Fruit fly (Drosophila melanogaster) whole organism, embryonic: ENCODE data around the gene Reepl1.
A peak's percentile ranks its signal among the peaks of the same experiment; 100 is the strongest.

Experiments
- B-H1 ChIP-seq: fragments of 200-800 bp; sonication (Bioruptor generic); IDR thresholded peaks from 3 replicates; pipeline ENCODE4 v1.3.6; 2022; ENCODE audit warnings: missing biosample characterization, missing genetic modification characterization
- B-H2 ChIP-seq: fragments of 200-800 bp; sonication (Bioruptor generic); optimal IDR thresholded peaks from 2 replicates; lab custom pipeline; 2018; ENCODE audit warnings: missing biosample characterization, mild to moderate bottlenecking, missing genetic modification characterization
- BtbVII ChIP-seq: fragments of 200-800 bp; sonication (Bioruptor generic); optimal IDR thresholded peaks from 3 replicates; lab custom pipeline; 2017; ENCODE audit warnings: missing biosample characterization, mild to moderate bottlenecking, missing genetic modification characterization
- CG10979 ChIP-seq: fragments of 200-800 bp; sonication (Bioruptor generic); optimal IDR thresholded peaks from 2 replicates; lab custom pipeline; 2018; ENCODE audit warnings: missing biosample characterization, mild to moderate bottlenecking, missing genetic modification characterization, moderate library complexity
- CG11085 ChIP-seq: fragments of 200-800 bp; sonication (Bioruptor generic); IDR thresholded peaks from 2 replicates; pipeline ENCODE4 v1.3.6; 2022; ENCODE audit warnings: missing biosample characterization, missing genetic modification characterization
- CG12219 ChIP-seq: fragments of 200-800 bp; sonication (Bioruptor generic); optimal IDR thresholded peaks from 3 replicates; lab custom pipeline; 2018; ENCODE audit warnings: missing biosample characterization, mild to moderate bottlenecking, missing genetic modification characterization
- CG14710 ChIP-seq: fragments of 200-800 bp; sonication (Bioruptor generic); optimal IDR thresholded peaks from 3 replicates; lab custom pipeline; 2019; ENCODE audit warnings: missing biosample characterization, mild to moderate bottlenecking, missing genetic modification characterization, moderate library complexity
- CG18262 ChIP-seq: fragments of 200-800 bp; optimal IDR thresholded peaks from 3 replicates; lab custom pipeline; 2019; ENCODE audit warnings: missing biosample characterization, mild to moderate bottlenecking, missing genetic modification characterization, moderate library complexity
- CG1832 ChIP-seq: fragments of 200-800 bp; sonication (Bioruptor generic); optimal IDR thresholded peaks from 2 replicates; lab custom pipeline; 2017; ENCODE audit warnings: missing biosample characterization, mild to moderate bottlenecking, missing genetic modification characterization, inconsistent platforms
- CG2129 ChIP-seq: fragments of 200-800 bp; sonication (Bioruptor generic); IDR thresholded peaks from 2 replicates; pipeline ENCODE4 v1.3.6; 2022; ENCODE audit warnings: missing biosample characterization, missing genetic modification characterization; ENCODE audit not compliant: partially characterized antibody
- CG2889 ChIP-seq: fragments of 200-800 bp; sonication (Bioruptor generic); IDR thresholded peaks from 3 replicates; pipeline ENCODE4 v1.3.6; 2022; ENCODE audit warnings: missing biosample characterization, missing genetic modification characterization
- CG43689 ChIP-seq: fragments of 200-800 bp; sonication (Bioruptor generic); IDR thresholded peaks from 2 replicates; pipeline ENCODE4 v1.3.6; 2022; ENCODE audit warnings: missing biosample characterization, missing genetic modification characterization
- CG4707 ChIP-seq: fragments of 200-800 bp; sonication (Bioruptor generic); optimal IDR thresholded peaks from 2 replicates; lab custom pipeline; 2018; ENCODE audit warnings: missing biosample characterization, mild to moderate bottlenecking, missing genetic modification characterization, moderate library complexity
- CG7556 ChIP-seq: fragments of 200-800 bp; sonication (Bioruptor generic); optimal IDR thresholded peaks from 2 replicates; lab custom pipeline; 2017; ENCODE audit warnings: missing biosample characterization, mild to moderate bottlenecking, missing genetic modification characterization
- CG7745 ChIP-seq: fragments of 200-800 bp; sonication (Bioruptor generic); optimal IDR thresholded peaks from 2 replicates; lab custom pipeline; 2018; ENCODE audit warnings: missing biosample characterization, mild to moderate bottlenecking, missing genetic modification characterization, moderate library complexity
- CG8359 ChIP-seq: fragments of 200-800 bp; sonication (Bioruptor generic); optimal IDR thresholded peaks from 2 replicates; lab custom pipeline; 2017; ENCODE audit warnings: missing biosample characterization, mild to moderate bottlenecking, missing genetic modification characterization, borderline replicate concordance
- Dip3 ChIP-seq: fragments of 200-800 bp; sonication (Bioruptor generic); optimal IDR thresholded peaks from 3 replicates; lab custom pipeline; 2016; ENCODE audit warnings: missing biosample characterization, missing genetic modification characterization
- Fer1 ChIP-seq: fragments of 200-800 bp; sonication (Bioruptor generic); optimal IDR thresholded peaks from 2 replicates; lab custom pipeline; 2017; ENCODE audit warnings: missing biosample characterization, mild to moderate bottlenecking, missing genetic modification characterization
- H2.0 ChIP-seq: fragments of 200-800 bp; sonication (Bioruptor generic); IDR thresholded peaks from 2 replicates; pipeline ENCODE4 v1.3.6; 2022; ENCODE audit warnings: missing biosample characterization, missing genetic modification characterization
- HLH3B ChIP-seq: fragments of 200-800 bp; sonication (Bioruptor generic); IDR thresholded peaks from 2 replicates; pipeline ENCODE4 v1.3.6; 2022; ENCODE audit warnings: missing biosample characterization, missing genetic modification characterization
- HmgZ ChIP-seq: fragments of 200-800 bp; sonication (Bioruptor generic); optimal IDR thresholded peaks from 2 replicates; lab custom pipeline; 2018; ENCODE audit warnings: missing biosample characterization, mild to moderate bottlenecking, missing genetic modification characterization
- Hmr ChIP-seq: fragments of 200-800 bp; sonication (Bioruptor generic); optimal IDR thresholded peaks from 3 replicates; lab custom pipeline; 2017; ENCODE audit warnings: mild to moderate bottlenecking, missing biosample characterization, missing genetic modification reagents, missing genetic modification characterization
- Hr3 ChIP-seq: fragments of 200-800 bp; sonication (Bioruptor generic); optimal IDR thresholded peaks from 3 replicates; lab custom pipeline; 2016; ENCODE audit warnings: missing biosample characterization, missing genetic modification characterization
- Lhr ChIP-seq: fragments of 200-800 bp; sonication (Bioruptor generic); optimal IDR thresholded peaks from 3 replicates; lab custom pipeline; 2017; ENCODE audit warnings: mild to moderate bottlenecking, missing biosample characterization, missing genetic modification reagents, missing genetic modification characterization
- Lpt ChIP-seq: fragments of >200 bp; optimal IDR thresholded peaks from 2 replicates; lab custom pipeline; 2018; ENCODE audit warnings: missing biosample characterization, missing genetic modification characterization
- NfI ChIP-seq: fragments of 200-800 bp; sonication (Bioruptor generic); optimal IDR thresholded peaks from 3 replicates; lab custom pipeline; 2018; ENCODE audit warnings: missing biosample characterization, mild to moderate bottlenecking, missing genetic modification characterization, moderate library complexity
- Opbp ChIP-seq: fragments of 200-800 bp; sonication (Bioruptor generic); IDR thresholded peaks from 3 replicates; pipeline ENCODE4 v1.3.6; 2022; ENCODE audit warnings: missing biosample characterization, missing genetic modification characterization; ENCODE audit not compliant: partially characterized antibody
- Sry-δ ChIP-seq: fragments of 200-800 bp; sonication (Bioruptor generic); optimal IDR thresholded peaks from 2 replicates; lab custom pipeline; 2016; ENCODE audit warnings: missing biosample characterization, missing genetic modification characterization
- Ssrp ChIP-seq: fragments of 200-800 bp; sonication (Bioruptor generic); optimal IDR thresholded peaks from 2 replicates; lab custom pipeline; 2018; ENCODE audit warnings: missing biosample characterization, mild to moderate bottlenecking, missing genetic modification characterization, moderate library complexity
- amos ChIP-seq: fragments of 200-800 bp; sonication (Bioruptor generic); IDR thresholded peaks from 2 replicates; pipeline ENCODE4 v1.3.6; 2022; ENCODE audit warnings: missing biosample characterization, missing genetic modification characterization; ENCODE audit not compliant: partially characterized antibody
- ap ChIP-seq: fragments of 200-800 bp; sonication (Bioruptor generic); IDR thresholded peaks from 2 replicates; pipeline ENCODE4 v1.3.6; 2022; ENCODE audit warnings: missing biosample characterization, missing genetic modification characterization
- dmrt99B ChIP-seq: fragments of 200-800 bp; sonication (Bioruptor generic); optimal IDR thresholded peaks from 2 replicates; lab custom pipeline; 2018; ENCODE audit warnings: missing biosample characterization, mild to moderate bottlenecking, missing genetic modification characterization, moderate library complexity
- fd102C ChIP-seq: fragments of 200-800 bp; sonication (Bioruptor generic); optimal IDR thresholded peaks from 2 replicates; lab custom pipeline; 2018; ENCODE audit warnings: missing biosample characterization, mild to moderate bottlenecking, missing genetic modification characterization, moderate library complexity
- ham ChIP-seq: fragments of 200-800 bp; sonication (Bioruptor generic); IDR thresholded peaks from 2 replicates; pipeline ENCODE4 v1.3.6; 2022; ENCODE audit warnings: missing biosample characterization, missing genetic modification characterization
- ind ChIP-seq: fragments of 200-800 bp; sonication (Bioruptor generic); optimal IDR thresholded peaks from 3 replicates; lab custom pipeline; 2016; ENCODE audit warnings: missing biosample characterization, missing genetic modification characterization
- jumu ChIP-seq: fragments of 200-800 bp; sonication (Bioruptor generic); optimal IDR thresholded peaks from 3 replicates; lab custom pipeline; 2016; ENCODE audit warnings: missing biosample characterization, missing genetic modification characterization
- ken ChIP-seq: fragments of 200-800 bp; sonication (Bioruptor generic); IDR thresholded peaks from 3 replicates; pipeline ENCODE4 v1.3.6; 2022; ENCODE audit warnings: missing biosample characterization, missing genetic modification characterization
- klu ChIP-seq: fragments of 200-800 bp; sonication (Bioruptor generic); IDR thresholded peaks from 2 replicates; pipeline ENCODE4 v1.3.6; 2022; ENCODE audit warnings: missing biosample characterization, missing genetic modification characterization
- lbe ChIP-seq: fragments of 200-800 bp; sonication (Bioruptor generic); optimal IDR thresholded peaks from 2 replicates; lab custom pipeline; 2016; ENCODE audit warnings: missing biosample characterization, mild to moderate bottlenecking, missing genetic modification characterization
- onecut ChIP-seq: fragments of 200-800 bp; sonication (Bioruptor generic); IDR thresholded peaks from 2 replicates; pipeline ENCODE4 v1.3.6; 2022; ENCODE audit warnings: missing biosample characterization, missing genetic modification characterization
- pfk ChIP-seq: fragments of 200-800 bp; sonication (Bioruptor generic); optimal IDR thresholded peaks from 2 replicates; lab custom pipeline; 2018; ENCODE audit warnings: missing biosample characterization, mild to moderate bottlenecking, missing genetic modification characterization, moderate library complexity
- psq ChIP-seq: fragments of 200-800 bp; sonication (Bioruptor generic); optimal IDR thresholded peaks from 2 replicates; lab custom pipeline; 2017; ENCODE audit warnings: missing biosample characterization, missing genetic modification characterization
- ro ChIP-seq: fragments of 200-800 bp; sonication (Bioruptor generic); IDR thresholded peaks from 2 replicates; pipeline ENCODE4 v1.3.6; 2022; ENCODE audit warnings: missing biosample characterization, missing genetic modification characterization
- run ChIP-seq: fragments of 200-800 bp; sonication (Bioruptor generic); optimal IDR thresholded peaks from 3 replicates; lab custom pipeline; 2018; ENCODE audit warnings: missing biosample characterization, mild to moderate bottlenecking, missing genetic modification characterization
- sim ChIP-seq: fragments of 200-800 bp; sonication (Bioruptor generic); IDR thresholded peaks from 2 replicates; pipeline ENCODE4 v1.3.6; 2022; ENCODE audit warnings: missing biosample characterization, missing genetic modification characterization
- sna ChIP-seq: fragments of 200-800 bp; sonication (Bioruptor generic); IDR thresholded peaks from 2 replicates; pipeline ENCODE4 v1.3.6; 2022; ENCODE audit warnings: missing biosample characterization, missing genetic modification characterization; ENCODE audit not compliant: partially characterized antibody
- ssp ChIP-seq: fragments of 200-800 bp; sonication (Bioruptor generic); IDR thresholded peaks from 2 replicates; pipeline ENCODE4 v1.3.6; 2022; ENCODE audit warnings: missing biosample characterization, missing genetic modification characterization
- sug ChIP-seq: fragments of 200-800 bp; optimal IDR thresholded peaks from 2 replicates; lab custom pipeline; 2019; ENCODE audit warnings: missing biosample characterization, mild to moderate bottlenecking, missing genetic modification characterization, moderate library complexity
- tna ChIP-seq: fragments of 200-800 bp; sonication (Bioruptor generic); IDR thresholded peaks from 2 replicates; pipeline ENCODE4 v1.3.6; 2022; ENCODE audit warnings: missing biosample characterization, missing genetic modification characterization; ENCODE audit not compliant: partially characterized antibody

Gene Reepl1

DNA sequence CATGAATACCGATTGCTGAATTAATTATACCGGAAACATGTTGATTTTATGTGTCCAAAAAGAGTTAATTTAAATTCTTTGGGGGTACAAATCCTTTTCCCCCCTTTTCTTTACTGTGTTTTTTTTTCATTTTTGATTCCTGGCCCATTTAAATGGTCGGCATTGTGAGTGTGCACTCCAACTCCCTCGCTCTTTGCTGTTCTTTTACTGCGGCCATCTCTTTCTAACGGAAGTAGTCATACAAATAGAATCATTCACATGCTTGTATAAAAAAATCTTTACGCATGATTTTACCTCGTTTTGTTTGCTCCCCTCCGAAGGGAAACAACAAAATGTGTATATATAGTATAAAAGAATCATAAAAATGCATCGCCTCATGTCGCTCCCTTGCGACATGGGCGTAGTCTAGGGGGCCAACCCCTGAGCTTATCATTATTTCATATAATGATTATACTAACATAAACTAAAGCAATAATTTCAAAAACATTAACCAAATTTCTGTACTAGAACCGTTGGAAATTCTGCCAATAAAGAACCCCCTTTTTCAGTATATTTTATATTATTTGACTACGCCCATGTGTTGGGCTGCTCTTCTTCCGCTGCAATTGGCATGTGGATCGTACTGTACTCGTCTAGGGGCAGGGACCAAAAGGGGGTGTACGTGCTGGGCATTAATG is 44.3 kb upstream of the Reepl1 start (continued):
- TF ChIP-seq ind = peak; percentile 56
- TF ChIP-seq CG7556 (GFP tag; lab: Kevin White, UChicago) = peak; percentile 70
- TF ChIP-seq CG1832 = no peak
- peak; percentile 39 for TF ChIP-seq BtbVII (GFP tag; lab: Kevin White, UChicago)
- TF ChIP-seq ap (GFP tag; lab: Robert Waterston, UW) = peak; percentile 52; the same call in 1 of the 2 replicates
- no peak for TF ChIP-seq klu (GFP tag; lab: Robert Waterston, UW)
- peak; percentile 63 for TF ChIP-seq run (tag; lab: Kevin White, UChicago)
- peak; percentile 93 for TF ChIP-seq CG10979 (tag; lab: Kevin White, UChicago)
- TF ChIP-seq lbe (GFP tag; lab: Kevin White, UChicago) = no peak
- no peak for TF ChIP-seq Dip3 (GFP tag; lab: Kevin White, UChicago)
- no peak for TF ChIP-seq amos (GFP tag; lab: Robert Waterston, UW)
- TF ChIP-seq Hr3 (GFP tag; lab: Kevin White, UChicago) = peak; percentile 71
- no peak for TF ChIP-seq CG2129 (GFP tag; lab: Robert Waterston, UW)
- peak; percentile 65 for TF ChIP-seq H2.0 (GFP tag; lab: Robert Waterston, UW)
- peak; percentile 85 for TF ChIP-seq CG8359 (GFP tag; lab: Kevin White, UChicago)
- TF ChIP-seq ken = peak; percentile 76; the same call in 2 of the 3 replicates
- peak; percentile 86 for TF ChIP-seq dmrt99B
- TF ChIP-seq ro = peak; percentile 41; the same call in 1 of the 2 replicates
- TF ChIP-seq ssp (GFP tag; lab: Robert Waterston, UW) = peak; percentile 38; the same call in 1 of the 2 replicates
- no peak for TF ChIP-seq psq (GFP tag; lab: Kevin White, UChicago)
- TF ChIP-seq HmgZ (tag; lab: Kevin White, UChicago) = no peak
- TF ChIP-seq CG11085 (GFP tag; lab: Robert Waterston, UW) = peak; percentile 56
- TF ChIP-seq CG18262 = peak; percentile 93
- no peak for TF ChIP-seq sna
- peak; percentile 28 for TF ChIP-seq Hmr (GFP tag; lab: Kevin White, UChicago)
- TF ChIP-seq fd102C = no peak
- peak; percentile 77 for TF ChIP-seq HLH3B (GFP tag; lab: Robert Waterston, UW)
- TF ChIP-seq Sry-δ = no peak
- peak; percentile 32 for TF ChIP-seq Fer1 (GFP tag; lab: Kevin White, UChicago)
- peak; percentile 74 for TF ChIP-seq CG12219 (GFP tag; lab: Kevin White, UChicago)
- peak; percentile 32 for TF ChIP-seq sug (tag; lab: Kevin White, UChicago)
- peak; percentile 85 for TF ChIP-seq Ssrp
- TF ChIP-seq CG14710 = peak; percentile 90
- TF ChIP-seq Lpt = no peak
- TF ChIP-seq CG7745 = peak; percentile 51
- TF ChIP-seq CG2889 (GFP tag; lab: Robert Waterston, UW) = no peak
- peak; percentile 75 for TF ChIP-seq sim (GFP tag; lab: Robert Waterston, UW)
- peak; percentile 78 for TF ChIP-seq onecut (GFP tag; lab: Robert Waterston, UW)
- TF ChIP-seq CG4707 = peak; percentile 78
- no peak for TF ChIP-seq pfk (GFP tag; lab: Kevin White, UChicago)
- TF ChIP-seq B-H2 (GFP tag; lab: Kevin White, UChicago) = no peak
- TF ChIP-seq CG43689 (GFP tag; lab: Robert Waterston, UW) = no peak
- TF ChIP-seq Lhr = peak; percentile 62
- no peak for TF ChIP-seq Opbp (GFP tag; lab: Robert Waterston, UW)
- peak; percentile 28; the same call in 1 of the 3 replicates for TF ChIP-seq B-H1 (GFP tag; lab: Robert Waterston, UW)
- TF ChIP-seq ham (GFP tag; lab: Robert Waterston, UW) = no peak
- peak; percentile 47 for TF ChIP-seq NfI (GFP tag; lab: Kevin White, UChicago)
- TF ChIP-seq tna (GFP tag; lab: Robert Waterston, UW) = no peak
- TF ChIP-seq jumu = peak; percentile 21
